Worm (Caenorhabditis elegans) whole organism, L3 larva: ENCODE data around the gene T15B7.1.

ENCODE experiments used
- aly-2 ChIP-seq: fragments of 150-350 bp; optimal IDR thresholded peaks from 2 replicates; lab custom pipeline; 2014; ENCODE audit warnings: missing biosample characterization, missing genetic modification characterization
- ceh-16 ChIP-seq: sonication (generic microtip); optimal IDR thresholded peaks from 2 replicates; lab custom pipeline; 2017; ENCODE audit warnings: missing biosample characterization, missing genetic modification characterization
- ceh-82 ChIP-seq: fragments of 150-350 bp; optimal IDR thresholded peaks from 2 replicates; lab custom pipeline; 2014; ENCODE audit warnings: missing biosample characterization, missing genetic modification characterization
- ceh-9 ChIP-seq: sonication (generic microtip); optimal IDR thresholded peaks from 2 replicates; lab custom pipeline; 2018; ENCODE audit warnings: missing biosample characterization, missing genetic modification characterization
- daf-12 ChIP-seq: fragments of 150-350 bp; optimal IDR thresholded peaks from 2 replicates; lab custom pipeline; 2014; ENCODE audit warnings: missing biosample characterization, missing genetic modification reagents, missing genetic modification characterization
- egl-27 ChIP-seq: sonication (generic microtip); optimal IDR thresholded peaks from 4 replicates; lab custom pipeline; 2017; ENCODE audit warnings: missing biosample characterization, missing genetic modification reagents, missing genetic modification characterization
- egl-5 ChIP-seq: fragments of 150-350 bp; optimal IDR thresholded peaks from 2 replicates; lab custom pipeline; 2017; ENCODE audit warnings: missing biosample characterization, missing genetic modification reagents, missing genetic modification characterization, inconsistent platforms
- elt-1 ChIP-seq: fragments of 150-350 bp; optimal IDR thresholded peaks from 2 replicates; lab custom pipeline; 2014; ENCODE audit warnings: missing biosample characterization, missing genetic modification characterization
- elt-2 ChIP-seq: sonication (generic microtip); optimal IDR thresholded peaks from 2 replicates; lab custom pipeline; 2016; ENCODE audit warnings: missing genetic modification reagents, mild to moderate bottlenecking, missing genetic modification characterization, missing compliant biosample characterization
- elt-3 ChIP-seq, 3 experiments: fragments of 150-350 bp in 1 of 3; sonication (generic microtip) in 2 of 3; optimal IDR thresholded peaks; 2 replicates in 2 of 3; 4 replicates in 1 of 3; lab custom pipeline; 2014 to 2017; ENCODE audit warnings: missing biosample characterization in 3 of 3, missing genetic modification characterization in 3 of 3
- fkh-10 ChIP-seq: sonication (generic microtip); optimal IDR thresholded peaks from 2 replicates; lab custom pipeline; 2017; ENCODE audit warnings: missing biosample characterization, missing genetic modification reagents, missing genetic modification characterization
- fkh-2 ChIP-seq: fragments of 150-350 bp; optimal IDR thresholded peaks from 2 replicates; lab custom pipeline; 2014; ENCODE audit warnings: missing biosample characterization, missing genetic modification reagents, missing genetic modification characterization
- fos-1 ChIP-seq: fragments of 150-350 bp; optimal IDR thresholded peaks from 2 replicates; lab custom pipeline; 2014; ENCODE audit warnings: missing biosample characterization, missing genetic modification characterization
- jun-1 ChIP-seq: fragments of 150-350 bp; optimal IDR thresholded peaks from 2 replicates; lab custom pipeline; 2014; ENCODE audit warnings: missing biosample characterization, missing genetic modification reagents, missing genetic modification characterization
- mml-1 ChIP-seq: fragments of 150-350 bp; sonication (generic microtip); optimal IDR thresholded peaks from 3 replicates; lab custom pipeline; 2014; ENCODE audit warnings: missing biosample characterization, missing genetic modification characterization
- nfya-1 ChIP-seq: sonication (generic microtip); optimal IDR thresholded peaks from 2 replicates; lab custom pipeline; 2017; ENCODE audit warnings: missing genetic modification characterization, mild to moderate bottlenecking, missing compliant biosample characterization, antibody characterized with exemption, moderate library complexity; ENCODE audit not compliant: insufficient read depth
- nhr-11 ChIP-seq: fragments of 150-350 bp; optimal IDR thresholded peaks from 2 replicates; lab custom pipeline; 2014; ENCODE audit warnings: missing biosample characterization, missing genetic modification characterization
- nhr-12 ChIP-seq: fragments of 150-350 bp; optimal IDR thresholded peaks from 2 replicates; lab custom pipeline; 2014; ENCODE audit warnings: missing biosample characterization, missing genetic modification characterization
- nhr-23 ChIP-seq: fragments of 150-350 bp; optimal IDR thresholded peaks from 2 replicates; lab custom pipeline; 2014; ENCODE audit warnings: missing biosample characterization, missing genetic modification reagents, missing genetic modification characterization
- nhr-237 ChIP-seq: fragments of 150-350 bp; optimal IDR thresholded peaks from 2 replicates; lab custom pipeline; 2014; ENCODE audit warnings: missing biosample characterization, missing genetic modification characterization
- nhr-28 ChIP-seq: fragments of 150-350 bp; optimal IDR thresholded peaks from 2 replicates; lab custom pipeline; 2014; ENCODE audit warnings: missing biosample characterization, missing genetic modification characterization
- nhr-43 ChIP-seq: sonication (generic microtip); optimal IDR thresholded peaks from 2 replicates; lab custom pipeline; 2016; ENCODE audit warnings: mild to moderate bottlenecking, missing genetic modification characterization, missing compliant biosample characterization; ENCODE audit not compliant: poor library complexity, severe bottlenecking
- nhr-67 ChIP-seq: fragments of 150-350 bp; optimal IDR thresholded peaks from 2 replicates; lab custom pipeline; 2014; ENCODE audit warnings: missing biosample characterization, missing genetic modification characterization
- pqm-1 ChIP-seq: fragments of 150-350 bp; optimal IDR thresholded peaks from 2 replicates; lab custom pipeline; 2017; ENCODE audit warnings: missing biosample characterization, missing genetic modification characterization, inconsistent platforms
- sea-2 ChIP-seq: fragments of 150-350 bp; sonication (generic microtip); optimal IDR thresholded peaks from 4 replicates; lab custom pipeline; 2014; ENCODE audit warnings: missing biosample characterization, missing genetic modification reagents, missing genetic modification characterization
- skn-1 ChIP-seq: fragments of 150-350 bp; optimal IDR thresholded peaks from 2 replicates; lab custom pipeline; 2014; ENCODE audit warnings: missing biosample characterization, missing genetic modification characterization
- snpc-4 ChIP-seq: fragments of 150-350 bp; optimal IDR thresholded peaks from 2 replicates; lab custom pipeline; 2014; ENCODE audit warnings: missing biosample characterization, missing genetic modification characterization
- tbx-2 ChIP-seq: sonication (generic microtip); optimal IDR thresholded peaks from 2 replicates; lab custom pipeline; 2016; ENCODE audit warnings: mild to moderate bottlenecking, missing genetic modification characterization, missing compliant biosample characterization
- unc-39 ChIP-seq: sonication (generic microtip); optimal IDR thresholded peaks from 4 replicates; lab custom pipeline; 2017; ENCODE audit warnings: missing biosample characterization, missing genetic modification characterization
- zag-1 ChIP-seq: fragments of 150-350 bp; optimal IDR thresholded peaks from 2 replicates; lab custom pipeline; 2014; ENCODE audit warnings: missing biosample characterization, missing genetic modification characterization
- ztf-4 ChIP-seq: fragments of 150-350 bp; optimal IDR thresholded peaks from 2 replicates; lab custom pipeline; 2014; ENCODE audit warnings: missing biosample characterization, missing genetic modification characterization

Gene T15B7.1

ce11 chrV:6799564-6799963 lies 43.0 kb upstream of the T15B7.1 start, which contains the start of gene dmsr-9:
dmsr-9 (minus strand) TSS chrV:6799664.
- TF ChIP-seq egl-27 (tag; lab: Kevin White, UChicago) = no peak
- TF ChIP-seq ztf-4 (tag; lab: Kevin White, UChicago) = no peak
- no peak for TF ChIP-seq unc-39 (tag; lab: Kevin White, UChicago)
- no peak for TF ChIP-seq nhr-12 (tag; lab: Kevin White, UChicago)
- TF ChIP-seq fkh-2 (tag; lab: Kevin White, UChicago) = no peak
- TF ChIP-seq jun-1 (tag; lab: Kevin White, UChicago) = no peak
- no peak for TF ChIP-seq skn-1 (tag; lab: Kevin White, UChicago)
- no peak for TF ChIP-seq nhr-28 (tag; lab: Kevin White, UChicago)
- TF ChIP-seq nhr-67 = no peak
- TF ChIP-seq elt-3 (tag; optimal IDR thresholded peaks at IDR 0.05; lab: Kevin White, UChicago) = no peak
- TF ChIP-seq tbx-2 (tag; lab: Kevin White, UChicago) = no peak
- no peak for TF ChIP-seq snpc-4 (tag; lab: Kevin White, UChicago)
- no peak for TF ChIP-seq nhr-237
- TF ChIP-seq pqm-1 (tag; lab: Kevin White, UChicago) = no peak
- no peak for TF ChIP-seq elt-1 (tag; lab: Kevin White, UChicago)

- TF ChIP-seq ceh-82 (tag; lab: Kevin White, UChicago) (no peak), egl-5 (tag; lab: Kevin White, UChicago) (no peak), nhr-23 (tag; lab: Kevin White, UChicago) (no peak), ceh-9 (no peak), nhr-12 (tag; lab: Kevin White, UChicago) (no peak), egl-27 (tag; lab: Kevin White, UChicago) (no peak), nhr-11 (tag; lab: Kevin White, UChicago) (no peak), nhr-43 (no peak)
These were observed 40.7 kb upstream of the T15B7.1 start, which contains the start of gene dmsr-10 for ce11 chrV:6801850-6802249. dmsr-10 (minus strand) TSS chrV:6801950.

- no peak for TF ChIP-seq mml-1 (tag; lab: Kevin White, UChicago)
- no peak for TF ChIP-seq sea-2
- TF ChIP-seq ztf-4 (tag; lab: Kevin White, UChicago) = no peak
- no peak for TF ChIP-seq ceh-82 (tag; lab: Kevin White, UChicago)
- TF ChIP-seq elt-1 (tag; lab: Kevin White, UChicago) = no peak
- TF ChIP-seq fos-1 (tag; lab: Kevin White, UChicago) = no peak
- TF ChIP-seq aly-2 (tag; lab: Kevin White, UChicago) = no peak
- no peak for TF ChIP-seq skn-1 (tag; lab: Kevin White, UChicago)
- TF ChIP-seq fkh-2 (tag; lab: Kevin White, UChicago) = no peak
- TF ChIP-seq ceh-9 = no peak
- TF ChIP-seq egl-27 (tag; lab: Kevin White, UChicago) = no peak
- TF ChIP-seq zag-1 (tag; lab: Kevin White, UChicago) = no peak
- no peak for TF ChIP-seq fkh-10
These were observed 38.5 kb upstream of the T15B7.1 start, which contains the start of gene dmsr-11 for ce11 chrV:6803992-6804391. dmsr-11 (minus strand) TSS chrV:6804092.

DNA sequence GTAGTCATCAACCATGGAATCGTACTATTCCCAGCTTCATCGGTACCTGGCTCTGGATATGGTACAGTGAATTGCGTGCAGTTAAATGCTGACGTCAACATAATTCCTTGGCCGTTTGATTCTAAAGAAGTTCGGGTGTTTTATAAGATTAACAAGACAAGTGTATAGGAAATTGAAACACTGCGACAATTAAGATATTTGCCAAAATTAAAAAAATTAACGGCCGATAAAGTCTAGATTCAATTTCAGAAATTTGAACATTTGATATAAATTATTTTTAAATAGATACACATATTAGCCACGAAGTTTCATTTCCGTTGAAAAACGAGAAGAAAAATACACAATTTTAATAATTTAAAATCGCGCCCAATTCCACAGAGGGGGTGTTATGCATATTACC lies 36.2 kb upstream of the T15B7.1 start, which contains the start of gene dmsr-12:
Gene dmsr-12, minus strand, starts transcription at position 101 of the 400 bp plus-strand sequence.
- TF ChIP-seq nhr-28 (tag; lab: Kevin White, UChicago) (no peak), zag-1 (tag; lab: Kevin White, UChicago) (no peak), nhr-23 (tag; lab: Kevin White, UChicago) (no peak), unc-39 (tag; lab: Kevin White, UChicago) (no peak), ceh-82 (tag; lab: Kevin White, UChicago) (no peak), elt-2 (tag; lab: Kevin White, UChicago) (no peak), elt-1 (tag; lab: Kevin White, UChicago) (no peak)

ce11 chrV:6808962-6809361 lies 33.6 kb upstream of the T15B7.1 start, which contains the start of gene dmsr-16:
dmsr-16 (minus strand) TSS chrV:6809062.
- TF ChIP-seq nhr-237 (no peak), egl-27 (tag; lab: Kevin White, UChicago) (no peak), daf-12 (tag; lab: Kevin White, UChicago) (no peak), fkh-2 (tag; lab: Kevin White, UChicago) (no peak), snpc-4 (tag; lab: Kevin White, UChicago) (no peak), ceh-16 (tag; lab: Kevin White, UChicago) (no peak), elt-1 (tag; lab: Kevin White, UChicago) (no peak), nfya-1 (tag; lab: Kevin White, UChicago) (no peak), sea-2 (no peak)
